Worm (Caenorhabditis elegans) whole organism, mixed stage, embryonic: ENCODE results near the gene tag-243.

Source experiments
- M03D4.4 ChIP-seq: sonication (generic microtip); optimal IDR thresholded peaks from 2 replicates; lab custom pipeline; 2017; ENCODE audit warnings: mild to moderate bottlenecking, missing genetic modification characterization, missing compliant biosample characterization
- ceh-43 ChIP-seq: fragments of 200-800 bp; sonication (Bioruptor generic); optimal IDR thresholded peaks from 2 replicates; lab custom pipeline; 2018; ENCODE audit warnings: mild to moderate bottlenecking, missing genetic modification characterization, moderate library complexity, missing compliant biosample characterization
- mep-1 ChIP-seq: fragments of 150-350 bp; optimal IDR thresholded peaks from 2 replicates; lab custom pipeline; 2017; ENCODE audit warnings: missing biosample characterization, missing genetic modification reagents, missing genetic modification characterization, inconsistent platforms
- mls-2 ChIP-seq: sonication (generic microtip); optimal IDR thresholded peaks from 2 replicates; lab custom pipeline; 2016; ENCODE audit warnings: mild to moderate bottlenecking, missing genetic modification characterization, moderate library complexity, missing compliant biosample characterization
- snpc-4 ChIP-seq: fragments of 150-350 bp; optimal IDR thresholded peaks from 2 replicates; lab custom pipeline; 2014; ENCODE audit warnings: missing biosample characterization, missing genetic modification characterization
- ztf-11 ChIP-seq: fragments of 150-350 bp; optimal IDR thresholded peaks from 2 replicates; lab custom pipeline; 2014; ENCODE audit warnings: missing biosample characterization, missing genetic modification characterization

- TF ChIP-seq mls-2 (tag; lab: Kevin White, UChicago) (no peak), ztf-11 (tag; lab: Kevin White, UChicago) (no peak), ceh-43 (no peak), M03D4.4 (no peak), snpc-4 (no peak), mep-1 (tag; lab: Kevin White, UChicago) (no peak)
Measured at ce11 chrIII:4693695-4694094, 5.4 kb upstream of the tag-243 start, which contains the start of gene T04A8.8.
